Fruit fly (Drosophila melanogaster): ENCODE data around the gene mid.

mid gene

DNA sequence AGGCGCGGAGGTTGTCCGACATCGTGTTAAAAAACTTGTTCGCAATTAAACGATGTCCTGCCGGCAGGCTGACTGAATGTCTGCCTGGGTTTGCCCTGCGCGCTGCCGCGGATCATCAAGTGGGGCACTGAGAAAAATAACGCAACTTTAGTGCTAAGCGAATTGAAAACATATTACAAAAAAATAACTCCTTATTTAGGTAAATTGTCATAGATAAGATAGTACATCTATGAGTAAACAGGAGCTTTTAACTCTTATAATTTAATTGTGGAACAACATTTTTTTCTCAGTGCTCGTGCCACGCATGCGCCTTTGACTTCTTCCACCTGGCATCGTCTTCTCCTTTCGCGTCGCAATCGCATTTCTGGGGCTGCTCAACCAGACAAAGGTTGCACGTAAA, 18.5 kb downstream of the mid start (continued):
- peak; percentile 58 for TF ChIP-seq CG8319 (GFP tag; optimal IDR thresholded peaks at IDR 0.05)
- peak; percentile 35 for TF ChIP-seq Eip93F (GFP tag; optimal IDR thresholded peaks at IDR 0.05)
- peak; percentile 66 for TF ChIP-seq CG10631 (GFP tag; optimal IDR thresholded peaks at IDR 0.05)
- TF ChIP-seq CG11762 (GFP tag; optimal IDR thresholded peaks at IDR 0.05; ENCODE audit: insufficient read depth) = peak; percentile 27
- peak; percentile 54 for TF ChIP-seq Smox (GFP tag; optimal IDR thresholded peaks at IDR 0.05)
- TF ChIP-seq esn (GFP tag; optimal IDR thresholded peaks at IDR 0.05) = peak; percentile 76
- no peak for TF ChIP-seq dac (GFP tag; optimal IDR thresholded peaks at IDR 0.05)
- peak; percentile 50 for TF ChIP-seq cyc (GFP tag; optimal IDR thresholded peaks at IDR 0.05)

DNA sequence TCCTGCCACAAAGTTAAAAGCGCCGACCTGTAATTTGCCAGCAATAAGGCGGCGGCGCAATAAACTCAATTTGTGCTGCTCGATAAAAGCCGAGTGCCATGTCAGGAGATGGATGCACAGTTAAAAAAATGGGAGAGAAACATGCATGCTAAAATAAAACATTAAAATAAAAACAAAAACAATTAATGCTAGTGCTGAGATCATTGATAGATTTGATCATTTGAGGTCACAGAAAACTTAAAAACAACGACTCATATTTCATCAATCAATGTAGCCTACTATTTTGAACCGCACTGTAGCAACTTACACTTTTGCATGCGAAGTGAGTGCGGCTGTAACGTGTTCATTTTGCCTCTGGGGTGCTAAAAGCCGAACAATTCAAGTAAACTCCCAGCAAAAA, 21.7 kb downstream of the mid start:
- TF ChIP-seq Sox15 (GFP tag; optimal IDR thresholded peaks at IDR 0.05) (peak; percentile 46), CG8119 (GFP tag; IDR thresholded peaks at IDR 0.05) (peak; percentile 84), dsx (GFP tag; optimal IDR thresholded peaks at IDR 0.05; ENCODE audit: poor library complexity, severe bottlenecking) (peak; percentile 67), Ets21C (GFP tag; optimal IDR thresholded peaks at IDR 0.05) (peak; percentile 16), CG16779 (tag; optimal IDR thresholded peaks at IDR 0.05) (peak; percentile 27), CG34406 (GFP tag; optimal IDR thresholded peaks at IDR 0.05) (peak; percentile 68), cyc (GFP tag; optimal IDR thresholded peaks at IDR 0.05) (peak; percentile 64), CG3032 (tag; optimal IDR thresholded peaks at IDR 0.05) (peak; percentile 51), Hr38 (GFP tag; optimal IDR thresholded peaks at IDR 0.05) (no peak), OdsH (GFP tag; optimal IDR thresholded peaks at IDR 0.05) (peak; percentile 70), CG6792 (GFP tag; optimal IDR thresholded peaks at IDR 0.05) (peak; percentile 63), CG6854 (GFP tag; optimal IDR thresholded peaks at IDR 0.05) (no peak), achi (GFP tag; optimal IDR thresholded peaks at IDR 0.05) (peak; percentile 65), net (GFP tag; optimal IDR thresholded peaks at IDR 0.05) (peak; percentile 52), CG7368 (GFP tag; optimal IDR thresholded peaks at IDR 0.05) (peak; percentile 59), Smox (GFP tag; optimal IDR thresholded peaks at IDR 0.05) (peak; percentile 63), CG1621 (tag; optimal IDR thresholded peaks at IDR 0.05) (peak; percentile 37), salr (GFP tag; optimal IDR thresholded peaks at IDR 0.05) (peak in 1 of 2 experiments; percentile 2), CG32006 (GFP tag; optimal IDR thresholded peaks at IDR 0.05) (peak; percentile 65), spab (GFP tag; optimal IDR thresholded peaks at IDR 0.05) (peak; percentile 51), Eip75B (GFP tag; optimal IDR thresholded peaks at IDR 0.05) (peak; percentile 72), Lpt (GFP tag; optimal IDR thresholded peaks at IDR 0.05) (peak; percentile 33), fkh (GFP tag; optimal IDR thresholded peaks at IDR 0.05) (no peak), Blimp-1 (GFP tag; optimal IDR thresholded peaks at IDR 0.05) (no peak), CG6276 (GFP tag; optimal IDR thresholded peaks at IDR 0.05) (no peak), vri (GFP tag; optimal IDR thresholded peaks at IDR 0.05) (peak; percentile 40), CG11762 (GFP tag; optimal IDR thresholded peaks at IDR 0.05; ENCODE audit: insufficient read depth) (peak; percentile 71), Eip78C (GFP tag) (peak; percentile 93), Hr4 (GFP tag; optimal IDR thresholded peaks at IDR 0.05) (peak; percentile 70), acj6 (GFP tag; optimal IDR thresholded peaks at IDR 0.05) (peak; percentile 70), eg (GFP tag; IDR thresholded peaks at IDR 0.05) (peak; percentile 63), Hr39 (GFP tag; optimal IDR thresholded peaks at IDR 0.05) (peak; percentile 70), CG8632 (GFP tag; optimal IDR thresholded peaks at IDR 0.05) (peak; percentile 56), topi (GFP tag; optimal IDR thresholded peaks at IDR 0.05) (peak; percentile 78), CG4318 (GFP tag; optimal IDR thresholded peaks at IDR 0.05) (peak; percentile 21), lz (GFP tag; optimal IDR thresholded peaks at IDR 0.05) (peak; percentile 52), CG10631 (GFP tag; optimal IDR thresholded peaks at IDR 0.05) (peak; percentile 59), Sox102F (GFP tag; optimal IDR thresholded peaks at IDR 0.05) (peak; percentile 67), Met (GFP tag; optimal IDR thresholded peaks at IDR 0.05) (peak; percentile 76), Ets96B (tag; optimal IDR thresholded peaks at IDR 0.05) (peak; percentile 67), Eip93F (GFP tag; optimal IDR thresholded peaks at IDR 0.05) (no peak), dac (GFP tag; optimal IDR thresholded peaks at IDR 0.05) (peak; percentile 9), CG11902 (GFP tag; optimal IDR thresholded peaks at IDR 0.05) (peak; percentile 57), CG3919 (GFP tag; optimal IDR thresholded peaks at IDR 0.05) (peak; percentile 79), pdm3 (GFP tag; optimal IDR thresholded peaks at IDR 0.05) (peak; percentile 64), Sox14 (GFP tag; optimal IDR thresholded peaks at IDR 0.05) (peak; percentile 45), Gug (GFP tag; IDR thresholded peaks at IDR 0.05) (0 out of 2 replicates have a peak, but pooled peaks have one; percentile 29), esn (GFP tag; optimal IDR thresholded peaks at IDR 0.05) (peak; percentile 74)

All from whole organism, prepupa.